Fruit fly (Drosophila melanogaster) whole organism, embryonic: ENCODE data around the gene Rpp14a.

ENCODE experiments used
- Hr39 ChIP-seq: fragments of >200 bp; optimal IDR thresholded peaks from 2 replicates; lab custom pipeline; 2017
- Side ChIP-seq: fragments of 200-800 bp; sonication (Bioruptor generic); optimal IDR thresholded peaks from 2 replicates; lab custom pipeline; 2016; ENCODE audit warnings: missing biosample characterization, missing genetic modification characterization
- pum ChIP-seq: fragments of 200-800 bp; sonication (Bioruptor generic); optimal IDR thresholded peaks from 2 replicates; lab custom pipeline; 2016; ENCODE audit warnings: missing biosample characterization, missing genetic modification characterization

dm6 chr3R:30062543-30062942 lies 5.9 kb downstream of the Rpp14a start:
- TF ChIP-seq Hr39 (lab: Kevin White, UChicago), result no peak
- no peak for TF ChIP-seq pum (GFP tag; lab: Kevin White, UChicago)
- TF ChIP-seq Side (GFP tag; lab: Kevin White, UChicago), result no peak
